Worm (Caenorhabditis elegans) whole organism, L3 larva: ENCODE results near the gene ska-3.

Experiments
- ama-1 ChIP-seq: fragments of 150-350 bp; optimal IDR thresholded peaks from 2 replicates; lab custom pipeline; 2018
- elt-1 ChIP-seq: fragments of 150-350 bp; optimal IDR thresholded peaks from 2 replicates; lab custom pipeline; 2014; ENCODE audit warnings: missing biosample characterization, missing genetic modification characterization
- fkh-10 ChIP-seq: sonication (generic microtip); optimal IDR thresholded peaks from 2 replicates; lab custom pipeline; 2017; ENCODE audit warnings: missing biosample characterization, missing genetic modification reagents, missing genetic modification characterization
- lin-15B ChIP-seq: fragments of 150-350 bp; optimal IDR thresholded peaks from 2 replicates; lab custom pipeline; 2014; ENCODE audit warnings: missing biosample characterization, missing genetic modification characterization
- nhr-11 ChIP-seq: fragments of 150-350 bp; optimal IDR thresholded peaks from 2 replicates; lab custom pipeline; 2014; ENCODE audit warnings: missing biosample characterization, missing genetic modification characterization
- nhr-76 ChIP-seq: fragments of 150-350 bp; sonication (generic microtip); optimal IDR thresholded peaks from 5 replicates; lab custom pipeline; 2014; ENCODE audit warnings: missing biosample characterization, missing genetic modification characterization
- pha-4 ChIP-seq: fragments of 150-350 bp; optimal IDR thresholded peaks from 2 replicates; lab custom pipeline; 2014; ENCODE audit warnings: missing biosample characterization, missing genetic modification reagents, missing genetic modification characterization
- sea-2 ChIP-seq: fragments of 150-350 bp; sonication (generic microtip); optimal IDR thresholded peaks from 4 replicates; lab custom pipeline; 2014; ENCODE audit warnings: missing biosample characterization, missing genetic modification reagents, missing genetic modification characterization
- tbx-2 ChIP-seq: sonication (generic microtip); optimal IDR thresholded peaks from 2 replicates; lab custom pipeline; 2016; ENCODE audit warnings: mild to moderate bottlenecking, missing genetic modification characterization, missing compliant biosample characterization

ce11 chrIII:5715467-5715866, 36.7 kb upstream of the ska-3 start:
- no peak for TF ChIP-seq nhr-76 (tag; lab: Kevin White, UChicago)
- no peak for TF ChIP-seq fkh-10 (GFP tag; lab: Kevin White, UChicago)
- TF ChIP-seq tbx-2 (tag; lab: Kevin White, UChicago) = no peak
- TF ChIP-seq sea-2 (GFP tag; lab: Kevin White, UChicago) = no peak
- TF ChIP-seq pha-4 (tag; lab: Kevin White, UChicago) = peak; percentile 78
- TF ChIP-seq lin-15B (tag; lab: Kevin White, UChicago) = peak; percentile 70
- no peak for TF ChIP-seq nhr-11 (tag; lab: Kevin White, UChicago)
- no peak for TF ChIP-seq elt-1 (tag; lab: Kevin White, UChicago)
- peak; percentile 82 for TF ChIP-seq ama-1 (lab: Kevin White, UChicago)
